Fruit fly (Drosophila melanogaster): ENCODE data around the gene Tomosyn.

Gene Tomosyn

DNA sequence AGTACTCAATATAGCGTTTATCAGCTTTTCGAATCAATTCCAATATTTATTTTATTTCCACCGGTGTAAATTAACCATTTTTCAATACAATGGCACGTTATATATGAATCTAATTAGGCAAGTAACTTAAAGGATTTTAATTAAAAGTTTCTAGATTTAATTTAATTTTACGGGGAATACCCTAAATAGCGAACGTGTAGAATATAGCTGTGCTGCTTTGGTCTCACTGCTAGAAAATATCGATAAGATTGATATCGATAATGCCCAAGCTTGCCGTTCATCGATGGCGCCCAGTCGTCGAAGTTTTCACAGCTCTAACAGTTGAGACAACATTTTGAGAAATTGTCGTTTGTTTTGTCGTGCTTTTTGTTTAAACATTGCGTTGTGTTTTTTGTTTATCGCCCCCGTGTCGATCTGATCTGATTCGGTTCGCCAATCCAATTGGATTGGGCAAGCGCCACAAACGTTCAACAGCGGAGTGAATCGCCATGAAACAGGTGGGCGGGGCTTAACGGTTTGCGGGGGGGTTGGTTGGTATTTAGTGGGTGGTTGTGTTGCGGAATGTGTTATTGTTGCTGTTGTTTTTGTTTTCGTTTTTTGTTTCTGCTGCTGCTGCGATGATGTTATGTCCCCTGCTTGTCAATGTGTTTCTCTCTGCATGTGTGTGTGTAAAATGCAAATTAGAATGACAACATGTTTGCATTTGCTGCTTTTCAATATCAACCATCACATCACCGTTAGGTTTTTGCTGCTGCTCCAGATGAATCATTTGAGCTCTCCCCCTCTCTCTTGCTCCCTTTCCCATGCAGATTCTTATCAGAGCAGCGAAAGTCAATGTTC, at the start of gene Tomosyn:
Gene Tomosyn (plus strand): TSS at position 289 of the 840 bp plus-strand sequence.
- peak; percentile 47 for TF ChIP-seq noc (tag; optimal IDR thresholded peaks at IDR 0.05)

DNA sequence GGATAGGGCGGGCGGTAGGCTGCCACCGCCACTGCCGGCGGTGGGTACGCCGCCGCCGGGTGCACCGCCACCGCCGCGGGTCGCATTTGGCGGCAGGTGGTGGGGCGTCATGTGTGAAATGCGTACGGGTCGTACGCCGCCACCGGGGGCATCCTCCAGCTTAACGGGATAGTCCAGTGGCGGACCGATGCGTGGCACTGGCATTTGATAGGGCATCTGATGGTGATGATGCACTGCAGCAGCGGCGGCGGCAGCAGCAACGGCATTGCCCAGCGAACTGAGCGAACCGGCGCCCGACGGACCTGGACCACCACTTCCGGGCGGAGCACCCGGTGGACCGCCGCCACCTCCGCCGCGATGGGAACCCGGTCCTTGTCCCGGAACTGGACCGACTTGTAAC, 49.5 kb upstream of the Tomosyn start:
- no peak for TF ChIP-seq noc (tag; optimal IDR thresholded peaks at IDR 0.05)

dm6 chrX:12582661-12582983, 48.8 kb upstream of the Tomosyn start:
- no peak for TF ChIP-seq noc (tag; optimal IDR thresholded peaks at IDR 0.05)

DNA sequence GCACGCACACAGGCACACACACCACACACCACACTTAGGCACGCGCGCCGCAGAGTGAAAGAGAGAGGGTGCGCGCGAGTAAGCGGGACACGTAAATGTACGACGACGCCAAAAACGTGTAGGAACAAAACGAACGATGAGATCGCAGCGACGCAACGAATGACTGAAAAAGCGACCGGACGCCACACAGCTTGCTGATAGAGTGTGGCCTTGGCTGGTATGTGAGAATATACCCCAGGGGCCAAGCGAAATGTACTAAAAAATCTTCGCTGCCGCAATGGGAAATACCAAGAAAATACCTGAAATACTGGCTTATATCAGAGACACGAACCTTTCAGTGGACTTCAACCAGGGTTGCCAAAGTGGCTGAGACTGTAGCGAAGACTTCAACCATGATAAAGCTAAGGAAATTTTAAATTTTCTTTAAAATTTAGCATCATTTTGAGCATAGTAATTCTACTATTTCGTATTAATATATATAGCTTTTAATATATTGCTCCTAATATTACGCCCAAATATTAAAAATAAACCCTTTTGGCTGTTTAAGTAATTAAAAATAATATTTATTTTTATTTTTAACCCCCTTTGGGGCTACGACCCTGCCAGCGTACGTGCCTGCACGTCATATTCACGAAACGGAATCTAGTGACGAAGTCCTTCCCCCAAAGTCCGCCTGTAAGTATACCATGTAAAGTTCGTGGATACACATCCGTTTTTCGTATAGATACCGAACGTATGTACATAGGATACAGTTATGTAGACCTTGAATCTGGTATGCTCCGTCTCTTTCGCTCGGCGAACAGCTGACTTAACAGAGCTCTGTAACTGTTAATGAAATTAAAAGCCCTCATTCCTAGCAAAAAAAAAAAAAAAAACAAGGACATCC, 48.2 kb upstream of the Tomosyn start, which contains the start of gene Pits:
Gene Pits (minus strand): TSS at position 210 of the 886 bp plus-strand sequence.
- TF ChIP-seq noc (tag; optimal IDR thresholded peaks at IDR 0.05), result peak; percentile 55

- no peak for TF ChIP-seq noc (tag; optimal IDR thresholded peaks at IDR 0.05)
These were observed 47.5 kb upstream of the Tomosyn start for dm6 chrX:12583870-12584390.

dm6 chrX:12591223-12592120, 39.9 kb upstream of the Tomosyn start:
- peak; percentile 45 for TF ChIP-seq noc (tag; optimal IDR thresholded peaks at IDR 0.05)

DNA sequence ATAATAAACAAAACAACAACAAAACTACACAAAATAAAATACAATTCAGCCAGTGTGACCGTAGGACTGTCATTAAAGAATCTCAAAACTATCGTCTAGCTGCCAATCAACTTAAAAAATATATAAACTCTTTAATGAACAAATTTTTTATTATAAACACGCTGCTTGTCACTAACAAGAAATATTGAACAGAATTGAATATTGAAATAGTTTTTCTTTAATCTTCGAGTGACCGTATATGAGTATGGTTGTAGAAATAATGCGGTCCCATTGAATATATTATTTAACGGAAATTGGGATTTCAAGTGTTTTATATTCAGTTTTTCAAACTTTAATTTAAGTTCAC, 39.3 kb upstream of the Tomosyn start, which contains the start of gene LIMK1:
Gene LIMK1 (minus strand): TSS at position 73 of the 346 bp plus-strand sequence.
- no peak for TF ChIP-seq noc (tag; optimal IDR thresholded peaks at IDR 0.05)

DNA sequence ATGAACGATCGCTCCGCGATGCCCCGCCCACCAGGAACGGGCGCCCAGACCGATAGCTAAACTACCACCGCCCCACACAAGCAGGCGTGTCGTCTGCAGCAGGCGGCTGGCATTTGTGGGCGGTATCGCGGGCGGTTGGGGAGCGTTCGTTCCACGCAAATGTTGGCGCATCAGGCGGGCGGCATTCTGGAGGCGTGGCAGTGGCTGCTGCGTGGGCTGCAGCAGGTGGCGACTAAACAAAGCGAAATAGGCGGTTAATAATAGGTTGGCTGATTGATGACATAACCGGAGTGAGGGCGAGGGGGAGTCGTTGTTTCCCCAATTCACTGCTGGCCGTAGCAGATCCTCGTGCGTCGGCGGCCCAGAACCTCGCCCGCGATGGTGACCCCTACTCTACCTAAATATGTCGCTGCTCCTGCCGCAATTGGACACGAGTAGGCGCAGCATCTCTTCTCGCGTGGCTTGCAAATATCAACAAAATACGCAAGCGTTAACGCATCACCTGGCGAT, 36.2 kb upstream of the Tomosyn start:
- TF ChIP-seq noc (tag; optimal IDR thresholded peaks at IDR 0.05), result no peak

DNA sequence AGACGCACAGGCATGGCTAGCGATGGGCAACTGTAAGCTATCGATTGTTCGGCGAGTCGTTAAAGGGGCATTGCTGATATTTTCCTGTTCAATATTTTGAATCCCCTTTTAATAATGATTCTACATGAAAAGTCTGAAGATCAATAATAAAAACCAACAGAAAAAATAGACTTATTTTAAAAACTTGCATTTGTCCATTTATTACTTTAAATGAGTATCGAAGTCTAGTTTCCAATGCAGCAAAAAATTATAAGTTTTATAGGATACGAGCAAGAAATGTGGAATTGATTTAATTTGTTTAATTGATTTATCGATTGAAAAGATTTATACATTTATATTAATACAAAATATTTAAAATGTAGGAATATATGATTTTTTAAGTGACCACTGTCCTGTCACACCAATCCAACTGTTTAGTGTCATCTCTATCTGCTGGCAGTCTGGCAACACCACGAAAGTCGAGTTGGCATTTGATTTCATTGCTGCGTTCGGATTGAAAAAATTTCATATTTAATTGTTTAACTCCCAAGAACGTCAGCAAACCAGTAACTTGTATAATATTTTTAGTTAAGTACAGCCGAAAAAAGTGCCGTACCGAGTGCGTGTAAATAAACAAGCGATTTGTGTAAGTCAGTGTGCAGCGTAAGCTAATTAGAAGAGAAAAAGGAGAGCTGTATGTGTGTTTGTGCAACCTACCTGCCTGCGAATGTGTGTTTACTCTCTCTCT, 35.6 kb upstream of the Tomosyn start, which contains the start of the genes CG1824 and Sec16:
Gene CG1824 (minus strand): TSS at position 15 of the 727 bp plus-strand sequence.
Gene Sec16 (plus strand): TSS at position 438 of the 727 bp plus-strand sequence.
- peak; percentile 44 for TF ChIP-seq noc (tag; optimal IDR thresholded peaks at IDR 0.05)

DNA sequence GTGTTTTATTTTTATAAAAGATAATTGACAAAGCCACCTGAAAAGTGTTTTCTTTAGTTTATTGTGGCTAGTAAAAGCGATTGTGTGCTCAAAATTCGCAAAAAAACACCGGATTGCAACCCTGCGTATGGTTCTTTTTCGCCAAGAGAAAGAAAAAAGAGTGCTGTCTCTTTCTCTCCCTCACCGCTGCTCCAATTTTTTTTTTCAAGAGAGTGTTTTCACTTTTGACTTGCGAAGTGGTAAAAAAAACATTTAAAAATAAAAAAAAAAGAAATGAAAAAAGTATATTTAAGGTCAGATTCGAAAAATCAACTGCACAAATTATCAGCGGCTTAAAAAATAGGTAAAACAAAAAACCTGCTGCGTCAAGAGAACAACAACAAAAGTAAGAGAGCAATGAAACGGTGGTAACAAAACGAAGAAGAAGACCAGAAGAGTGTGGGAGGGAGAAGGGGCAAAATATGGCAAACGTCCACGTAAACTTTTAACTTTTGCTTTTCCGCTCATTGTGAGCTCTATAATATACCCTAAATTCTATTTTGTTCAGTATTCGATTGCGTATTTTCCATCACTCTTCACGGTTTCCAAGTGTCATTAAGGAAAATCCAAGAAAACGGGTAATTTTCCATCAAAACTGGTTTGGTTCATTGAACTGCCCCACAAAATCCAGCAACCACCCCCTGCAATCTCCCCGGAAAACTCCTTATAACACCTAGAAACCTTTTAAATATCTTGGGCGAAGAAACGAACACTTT, 34.9 kb upstream of the Tomosyn start:
- TF ChIP-seq noc (tag; optimal IDR thresholded peaks at IDR 0.05), result no peak

DNA sequence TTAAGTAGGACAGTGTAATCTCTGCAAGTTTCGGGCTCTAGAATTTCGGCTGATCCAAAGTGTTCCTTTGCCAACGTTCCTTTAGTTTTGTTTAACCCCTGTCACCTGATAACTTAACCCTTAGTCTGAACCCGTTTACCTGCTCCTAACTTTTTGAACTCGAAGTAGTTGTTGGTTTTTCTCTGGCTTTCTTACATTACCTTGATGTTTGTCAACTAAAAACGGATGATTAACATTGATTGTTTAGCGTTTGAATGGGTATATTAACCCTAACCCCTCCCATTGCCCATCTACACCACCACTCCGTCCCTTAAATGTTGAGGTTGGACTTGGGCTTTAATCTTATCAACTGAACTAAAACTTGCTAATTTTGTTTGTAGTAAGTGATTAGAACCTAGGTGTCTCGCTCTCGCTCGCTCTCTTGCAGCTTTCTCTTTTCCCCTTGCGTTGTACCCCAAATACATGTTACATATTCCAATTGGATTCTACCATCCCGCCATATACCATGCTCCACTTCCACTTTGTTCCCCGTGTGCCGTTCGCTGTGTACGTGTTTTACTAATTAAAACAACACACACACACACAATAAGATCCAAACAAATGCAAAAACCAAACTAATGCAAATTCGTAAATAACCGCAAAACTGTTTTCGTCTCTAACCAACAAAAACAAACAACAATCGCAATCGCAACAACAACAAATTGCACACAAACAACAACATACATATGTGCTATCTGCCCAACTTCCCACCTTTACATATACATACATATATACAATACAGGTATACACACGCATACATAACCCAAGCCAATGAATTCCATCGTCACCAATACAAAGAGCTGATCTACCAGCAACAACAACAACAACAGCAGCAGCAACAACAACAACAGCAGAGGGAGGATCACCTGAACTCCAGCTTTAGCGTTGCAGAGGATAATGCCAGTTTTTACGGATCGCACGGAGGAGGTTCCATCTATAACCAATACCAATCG, 30.3 kb upstream of the Tomosyn start:
- TF ChIP-seq noc (tag; optimal IDR thresholded peaks at IDR 0.05), result no peak
